Worm (Caenorhabditis elegans): ENCODE data around the gene C50H2.7.

ce11 chrV:9960376-9960775 is 37.8 kb downstream of the C50H2.7 start, which contains the start of gene T07C12.10:
- TF ChIP-seq lsy-2 (tag; optimal IDR thresholded peaks at IDR 0.05) (no peak), snpc-4 (tag; optimal IDR thresholded peaks at IDR 0.05) (no peak), sptf-1 (tag; optimal IDR thresholded peaks at IDR 0.05) (no peak), blmp-1 (tag; optimal IDR thresholded peaks at IDR 0.05) (no peak), nhr-2 (tag; optimal IDR thresholded peaks at IDR 0.05) (no peak), hlh-1 (tag; optimal IDR thresholded peaks at IDR 0.05) (no peak), ztf-11 (tag; optimal IDR thresholded peaks at IDR 0.05) (no peak), lin-32 (GFP tag; optimal IDR thresholded peaks at IDR 0.05) (no peak), mep-1 (tag; optimal IDR thresholded peaks at IDR 0.05) (no peak)

All from whole organism, mixed stage, embryonic.